Worm (Caenorhabditis elegans) whole organism, L4 larva: ENCODE data around the gene tag-191.

Source experiments
- Y105C5A.15 ChIP-seq: fragments of 200-800 bp; sonication (Bioruptor generic); IDR thresholded peaks from 2 replicates; pipeline ENCODE4 v1.3.6; 2022; ENCODE audit warnings: missing genetic modification characterization, missing compliant biosample characterization
- aha-1 ChIP-seq: fragments of 150-350 bp; peaks from one replicate; lab custom pipeline; 2014; ENCODE audit warnings: missing biosample characterization, missing genetic modification characterization
- ceh-20 ChIP-seq: fragments of 200-800 bp; sonication (Bioruptor generic); IDR thresholded peaks from 2 replicates; pipeline ENCODE4 v1.3.6; 2022; ENCODE audit warnings: missing genetic modification reagents, missing genetic modification characterization, missing compliant biosample characterization
- ceh-44 ChIP-seq: fragments of 200-800 bp; sonication (Bioruptor generic); IDR thresholded peaks from 2 replicates; pipeline ENCODE4 v1.3.6; 2022; ENCODE audit warnings: missing genetic modification reagents, missing genetic modification characterization, missing compliant biosample characterization
- cey-2 ChIP-seq: sonication (generic microtip); optimal IDR thresholded peaks from 3 replicates; lab custom pipeline; 2017; ENCODE audit warnings: missing genetic modification characterization, mild to moderate bottlenecking, missing compliant biosample characterization, antibody characterized with exemption, borderline replicate concordance; ENCODE audit not compliant: insufficient read depth
- daf-8 ChIP-seq: fragments of 200-800 bp; sonication (Bioruptor generic); IDR thresholded peaks from 2 replicates; pipeline ENCODE4 v1.3.6; 2022; ENCODE audit warnings: missing genetic modification characterization, missing compliant biosample characterization
- dmd-6 ChIP-seq: fragments of 200-800 bp; sonication (Bioruptor generic); IDR thresholded peaks from 2 replicates; pipeline ENCODE4 v1.3.6; 2022; ENCODE audit warnings: missing genetic modification reagents, missing genetic modification characterization, missing compliant biosample characterization
- dve-1 ChIP-seq: sonication (generic microtip); optimal IDR thresholded peaks from 2 replicates; lab custom pipeline; 2017; ENCODE audit warnings: antibody characterized with exemption, mild to moderate bottlenecking, missing genetic modification characterization, missing compliant biosample characterization; ENCODE audit not compliant: insufficient read depth
- egl-43 ChIP-seq: fragments of 200-800 bp; sonication (Bioruptor generic); IDR thresholded peaks from 2 replicates; pipeline ENCODE4 v1.3.6; 2022; ENCODE audit warnings: missing genetic modification reagents, missing genetic modification characterization, missing compliant biosample characterization
- hif-1 ChIP-seq, 2 experiments: sonication (generic microtip); optimal IDR thresholded peaks; 2 replicates each; lab custom pipeline; 2016 to 2017; ENCODE audit warnings: missing compliant biosample characterization in 2 of 2, missing genetic modification characterization in 2 of 2, missing genetic modification reagents in 2 of 2, missing genotype in 2 of 2, mild to moderate bottlenecking in 1 of 2
- hlh-11 ChIP-seq: fragments of 200-800 bp; sonication (Bioruptor generic); optimal IDR thresholded peaks from 2 replicates; lab custom pipeline; 2018; ENCODE audit warnings: mild to moderate bottlenecking, missing genetic modification characterization, missing compliant biosample characterization
- hlh-30 ChIP-seq: sonication (generic microtip); optimal IDR thresholded peaks from 2 replicates; lab custom pipeline; 2017; ENCODE audit warnings: antibody characterized with exemption, mild to moderate bottlenecking, missing genetic modification characterization, missing compliant biosample characterization; ENCODE audit not compliant: insufficient read depth
- lin-1 ChIP-seq: fragments of 200-800 bp; sonication (Bioruptor generic); IDR thresholded peaks from 2 replicates; pipeline ENCODE4 v1.3.6; 2022; ENCODE audit warnings: missing genetic modification reagents, missing genetic modification characterization, missing compliant biosample characterization
- lin-13 ChIP-seq: fragments of 150-350 bp; optimal IDR thresholded peaks from 2 replicates; lab custom pipeline; 2014; ENCODE audit warnings: missing biosample characterization, missing genetic modification reagents, missing genetic modification characterization
- lin-15B ChIP-seq: fragments of 150-350 bp; sonication (generic microtip); optimal IDR thresholded peaks from 3 replicates; lab custom pipeline; 2014; ENCODE audit warnings: missing biosample characterization, missing genetic modification characterization
- lsy-2 ChIP-seq, 2 experiments: fragments of 150-350 bp in 1 of 2; sonication (generic microtip) in 1 of 2; optimal IDR thresholded peaks; 2 replicates each; lab custom pipeline; 2014 to 2017; ENCODE audit warnings: missing biosample characterization in 2 of 2, missing genetic modification characterization in 2 of 2
- mdl-1 ChIP-seq, 2 experiments: fragments of 150-350 bp in 1 of 2; sonication (generic microtip) in 1 of 2; optimal IDR thresholded peaks; 2 replicates each; lab custom pipeline; 2014 to 2017; ENCODE audit warnings: missing biosample characterization in 2 of 2, missing genetic modification characterization in 2 of 2
- mep-1 ChIP-seq: fragments of 150-350 bp; sonication (generic microtip); optimal IDR thresholded peaks from 3 replicates; lab custom pipeline; 2014; ENCODE audit warnings: missing biosample characterization, missing genetic modification characterization
- mes-2 ChIP-seq: sonication (generic microtip); optimal IDR thresholded peaks from 2 replicates; lab custom pipeline; 2016; ENCODE audit warnings: missing genotype, mild to moderate bottlenecking, missing genetic modification characterization, missing compliant biosample characterization; ENCODE audit not compliant: poor library complexity, severe bottlenecking
- mxl-3 ChIP-seq: fragments of 200-800 bp; sonication (Bioruptor generic); optimal IDR thresholded peaks from 2 replicates; lab custom pipeline; 2018; ENCODE audit warnings: mild to moderate bottlenecking, missing genetic modification characterization, missing compliant biosample characterization
- nhr-102 ChIP-seq: sonication (generic microtip); optimal IDR thresholded peaks from 2 replicates; lab custom pipeline; 2016; ENCODE audit warnings: mild to moderate bottlenecking, missing genetic modification characterization, moderate library complexity, missing compliant biosample characterization
- nhr-25 ChIP-seq: sonication (generic microtip); optimal IDR thresholded peaks from 2 replicates; lab custom pipeline; 2017; ENCODE audit warnings: missing genetic modification characterization, mild to moderate bottlenecking, missing compliant biosample characterization, antibody characterized with exemption, moderate library complexity, borderline replicate concordance; ENCODE audit not compliant: insufficient read depth
- nhr-28 ChIP-seq: fragments of 150-350 bp; optimal IDR thresholded peaks from 2 replicates; lab custom pipeline; 2014; ENCODE audit warnings: missing biosample characterization, missing genetic modification characterization
- nhr-48 ChIP-seq: sonication (generic microtip); optimal IDR thresholded peaks from 2 replicates; lab custom pipeline; 2016; ENCODE audit warnings: mild to moderate bottlenecking, missing genetic modification characterization, missing compliant biosample characterization
- pha-4 ChIP-seq, 2 experiments: fragments of 150-350 bp in 1 of 2; fragments of 200-800 bp in 1 of 2; sonication (Bioruptor generic) in 1 of 2; IDR thresholded peaks in 1 of 2; optimal IDR thresholded peaks in 1 of 2; 2 replicates each; pipeline versions ENCODE4 v1.3.6 to Lab custom; 2014 to 2022; ENCODE audit warnings: missing genetic modification characterization in 2 of 2, missing genetic modification reagents in 2 of 2, missing biosample characterization in 1 of 2, missing compliant biosample characterization in 1 of 2
- pqm-1 ChIP-seq: sonication (generic microtip); optimal IDR thresholded peaks from 2 replicates; lab custom pipeline; 2017; ENCODE audit warnings: missing biosample characterization, missing genetic modification characterization
- rbr-2 ChIP-seq: sonication (generic microtip); optimal IDR thresholded peaks from 2 replicates; lab custom pipeline; 2016; ENCODE audit warnings: missing genotype, missing genetic modification characterization, missing compliant biosample characterization
- set-16 ChIP-seq: fragments of 200-800 bp; sonication (Bioruptor generic); IDR thresholded peaks from 2 replicates; pipeline ENCODE4 v1.3.6; 2022; ENCODE audit warnings: missing genetic modification reagents, missing genetic modification characterization, missing compliant biosample characterization
- spr-1 ChIP-seq: sonication (generic microtip); optimal IDR thresholded peaks from 2 replicates; lab custom pipeline; 2016; ENCODE audit warnings: mild to moderate bottlenecking, missing genetic modification characterization, missing compliant biosample characterization
- tag-97 ChIP-seq: fragments of 200-800 bp; sonication (Bioruptor generic); IDR thresholded peaks from 2 replicates; pipeline ENCODE4 v1.3.6; 2022; ENCODE audit warnings: missing genetic modification characterization, missing compliant biosample characterization
- tra-1 ChIP-seq: fragments of 200-800 bp; sonication (Bioruptor generic); IDR thresholded peaks from 2 replicates; pipeline ENCODE4 v1.3.6; 2022; ENCODE audit warnings: missing genetic modification reagents, missing genetic modification characterization, missing compliant biosample characterization
- unc-62 ChIP-seq, 3 experiments: fragments of 150-350 bp in 1 of 3; sonication (generic microtip); optimal IDR thresholded peaks in 2 of 3; peaks in 1 of 3; 1 replicate in 1 of 3; 2 replicates in 2 of 3; lab custom pipeline; 2014 to 2017; ENCODE audit warnings: missing biosample characterization in 3 of 3, missing genetic modification characterization in 3 of 3, missing genetic modification reagents in 3 of 3, missing genotype in 1 of 3
- zag-1 ChIP-seq: fragments of 150-350 bp; optimal IDR thresholded peaks from 2 replicates; lab custom pipeline; 2014; ENCODE audit warnings: missing biosample characterization, missing genetic modification characterization

The tag-191 gene

DNA sequence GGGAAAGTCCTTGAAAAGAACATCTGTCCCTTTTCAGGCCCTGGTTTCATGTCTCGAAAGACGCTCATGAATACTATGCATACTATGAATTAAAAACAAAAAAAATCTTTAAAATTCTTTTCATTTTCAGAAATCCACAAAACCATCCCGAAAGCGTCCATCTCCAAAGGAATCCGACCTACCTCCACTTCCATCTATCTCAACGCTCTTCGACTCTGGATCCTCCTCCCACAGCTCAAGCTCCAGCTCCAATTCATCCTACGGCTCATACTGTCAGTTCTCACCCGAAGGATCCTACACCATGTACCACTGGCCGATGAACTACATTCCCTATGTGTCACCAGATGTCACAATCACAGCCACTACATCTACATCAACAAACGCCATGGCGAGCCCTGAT is 27.6 kb downstream of the tag-191 start:
- peak; percentile 68 for TF ChIP-seq aha-1 (tag; lab: Kevin White, UChicago)
- no peak for TF ChIP-seq daf-8 (GFP tag; lab: Robert Waterston, UW)
- no peak for TF ChIP-seq lsy-2 (tag; optimal IDR thresholded peaks at IDR 0.05; lab: Kevin White, UChicago)
- TF ChIP-seq unc-62 (GFP tag; optimal IDR thresholded peaks at IDR 0.05 in 1 of 2; lab: Kevin White, UChicago): peak in 1 of 2 experiments; percentile 66
- TF ChIP-seq unc-62 (tag; optimal IDR thresholded peaks at IDR 0.05; lab: Kevin White, UChicago): no peak
- TF ChIP-seq, all 104 proteins: peak for 2

ce11 chrV:14508005-14508521 is 28.1 kb downstream of the tag-191 start, which contains the start of gene R02D5.1:
Gene R02D5.1 (plus strand): TSS chrV:14508249.
- peak; percentile 43 for TF ChIP-seq nhr-48 (tag; lab: Kevin White, UChicago)
- TF ChIP-seq ceh-44 (GFP tag; lab: Robert Waterston, UW): no peak
- peak; percentile 25 for TF ChIP-seq hlh-11 (tag; lab: Kevin White, UChicago)

- peak; percentile 75 for TF ChIP-seq aha-1 (tag; lab: Kevin White, UChicago)
- TF ChIP-seq unc-62 (GFP tag; optimal IDR thresholded peaks at IDR 0.05 in 1 of 2; lab: Kevin White, UChicago): peak in 1 of 2 experiments; percentile 40
- TF ChIP-seq unc-62 (tag; optimal IDR thresholded peaks at IDR 0.05; lab: Kevin White, UChicago): no peak
- TF ChIP-seq nhr-25: no peak
- peak; percentile 13 for TF ChIP-seq nhr-28 (tag; lab: Kevin White, UChicago)
Observed at ce11 chrV:14506713-14507675, 29.2 kb downstream of the tag-191 start.

DNA sequence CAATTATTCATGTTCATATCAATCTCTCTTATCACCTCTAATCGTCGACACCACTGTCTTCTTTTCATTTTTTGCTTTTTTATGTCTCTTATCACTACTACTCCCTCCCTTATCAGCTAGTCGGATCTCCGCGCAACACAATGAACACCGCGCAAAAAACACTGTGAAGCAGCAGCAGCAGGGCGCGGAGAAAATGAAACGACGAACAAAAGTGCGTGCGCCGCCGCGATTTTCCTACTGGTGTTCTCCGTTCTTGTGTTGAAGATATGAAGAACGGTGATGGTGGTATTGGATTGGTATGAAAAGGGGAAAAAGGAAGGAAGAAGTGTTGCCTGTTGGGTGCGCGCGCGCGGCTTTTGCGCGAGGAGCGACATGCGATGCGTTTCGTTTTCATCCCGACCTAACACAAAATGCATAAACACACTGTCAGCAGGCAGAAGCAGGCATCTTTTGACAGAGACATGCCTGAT is 30.4 kb downstream of the tag-191 start:
- TF ChIP-seq nhr-25 (peak; percentile 4), Y105C5A.15 (GFP tag; lab: Robert Waterston, UW) (no peak), nhr-102 (peak; percentile 17), set-16 (GFP tag; lab: Robert Waterston, UW) (peak; percentile 20; the same call in 1 of the 2 replicates), mes-2 (tag; lab: Kevin White, UChicago) (peak; percentile 34), cey-2 (tag; lab: Kevin White, UChicago) (peak; percentile 62), rbr-2 (peak; percentile 26), pqm-1 (tag; lab: Kevin White, UChicago) (peak; percentile 77), hlh-11 (tag; lab: Kevin White, UChicago) (peak; percentile 86), aha-1 (tag; lab: Kevin White, UChicago) (peak; percentile 81), spr-1 (tag; lab: Kevin White, UChicago) (peak; percentile 69), mep-1 (tag; lab: Kevin White, UChicago) (peak; percentile 2), tra-1 (peak; percentile 72; the same call in 1 of the 2 replicates), lin-1 (GFP tag; lab: Robert Waterston, UW) (peak; percentile 28; the same call in 1 of the 2 replicates), pha-4 (GFP tag; IDR thresholded peaks at IDR 0.05; lab: Robert Waterston, UW) (no peak), pha-4 (tag; optimal IDR thresholded peaks at IDR 0.05; lab: Kevin White, UChicago) (no peak), unc-62 (GFP tag; optimal IDR thresholded peaks at IDR 0.05 in 1 of 2; lab: Kevin White, UChicago) (peak in 1 of 2 experiments; percentile 66), unc-62 (tag; optimal IDR thresholded peaks at IDR 0.05; lab: Kevin White, UChicago) (no peak), dmd-6 (peak; percentile 75), mxl-3 (GFP tag; lab: Kevin White, UChicago) (peak; percentile 92), daf-8 (GFP tag; lab: Robert Waterston, UW) (no peak), hlh-30 (peak; percentile 76), tag-97 (GFP tag; lab: Robert Waterston, UW) (no peak), zag-1 (no peak), lin-13 (GFP tag; lab: Kevin White, UChicago) (no peak), hif-1 (tag; optimal IDR thresholded peaks at IDR 0.05; lab: Kevin White, UChicago) (no peak), egl-43 (peak; percentile 37; the same call in 1 of the 2 replicates), lin-15B (tag; lab: Kevin White, UChicago) (no peak), dve-1 (peak; percentile 65), nhr-48 (tag; lab: Kevin White, UChicago) (peak; percentile 78), mdl-1 (tag; optimal IDR thresholded peaks at IDR 0.05; lab: Kevin White, UChicago) (peak; percentile 52 to 56), ceh-20 (GFP tag; lab: Robert Waterston, UW) (no peak), nhr-28 (tag; lab: Kevin White, UChicago) (peak; percentile 84)
